Fruit fly (Drosophila melanogaster) whole organism: ENCODE results near the gene Grip71.

ENCODE experiments used
- CG8478 ChIP-seq: fragments of >200 bp; optimal IDR thresholded peaks from 2 replicates; lab custom pipeline; 2018; ENCODE audit warnings: inconsistent platforms
- EcR ChIP-seq, 2 experiments: fragments of >200 bp; optimal IDR thresholded peaks; 2 replicates each; lab custom pipeline; 2017; ENCODE audit warnings: missing biosample characterization in 2 of 2, missing genetic modification characterization in 2 of 2, missing genetic modification reagents in 2 of 2
- psq ChIP-seq: fragments of >200 bp; optimal IDR thresholded peaks from 2 replicates; lab custom pipeline; 2017
- usp ChIP-seq: fragments of >200 bp; optimal IDR thresholded peaks from 2 replicates; lab custom pipeline; 2017; ENCODE audit warnings: missing biosample characterization, missing genetic modification characterization, mixed read lengths

DNA sequence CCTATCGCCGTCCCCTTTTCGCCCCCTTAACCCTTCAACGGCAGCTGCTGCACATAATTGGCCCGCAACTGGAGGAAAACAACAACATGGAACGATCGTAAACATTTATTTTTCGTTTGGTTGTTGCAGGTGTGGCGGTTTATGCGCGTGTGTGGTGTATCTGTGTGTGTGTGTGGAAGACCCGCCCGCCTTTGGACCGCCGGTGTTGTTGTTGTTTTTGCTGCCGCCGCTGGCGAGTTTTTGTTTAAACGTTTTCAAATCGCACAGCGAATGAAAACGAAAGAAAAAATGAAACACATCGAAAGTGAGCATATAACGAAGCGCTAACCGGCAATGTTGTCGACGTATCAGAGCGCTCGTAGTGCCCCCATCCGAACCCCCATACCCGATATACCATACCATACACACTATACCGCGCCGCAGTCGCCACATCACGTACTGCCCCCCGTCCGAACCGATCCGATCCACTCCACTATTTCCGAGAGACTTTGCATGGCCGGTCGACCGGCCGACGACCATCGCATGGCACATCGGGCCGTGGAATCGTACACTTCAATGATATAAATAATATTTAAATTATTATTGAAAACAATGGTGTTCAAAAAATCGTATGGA, 27.0 kb downstream of the Grip71 start:
- TF ChIP-seq CG8478, result no peak
- TF ChIP-seq EcR (GFP tag; optimal IDR thresholded peaks at IDR 0.05; lab: Kevin White, UChicago), result no peak
- TF ChIP-seq psq (lab: Kevin White, UChicago), result no peak
- TF ChIP-seq usp (GFP tag; lab: Kevin White, UChicago), result no peak
